Worm (Caenorhabditis elegans) whole organism, L2 larva: ENCODE data around the gene nspb-8.

ENCODE experiments used
- R02D3.7 ChIP-seq: fragments of 150-350 bp; optimal IDR thresholded peaks from 2 replicates; lab custom pipeline; 2014; ENCODE audit warnings: missing biosample characterization, missing genetic modification characterization
- ZK546.5 ChIP-seq: sonication (generic microtip); optimal IDR thresholded peaks from 2 replicates; lab custom pipeline; 2017; ENCODE audit warnings: missing biosample characterization, missing genetic modification characterization
- elt-3 ChIP-seq: sonication (generic microtip); optimal IDR thresholded peaks from 2 replicates; lab custom pipeline; 2017; ENCODE audit warnings: missing biosample characterization, missing genetic modification characterization
- gmeb-1 ChIP-seq: fragments of 150-350 bp; optimal IDR thresholded peaks from 2 replicates; lab custom pipeline; 2014; ENCODE audit warnings: missing biosample characterization, missing genetic modification characterization
- lin-11 ChIP-seq: fragments of 150-350 bp; sonication (generic microtip); optimal IDR thresholded peaks from 2 replicates; lab custom pipeline; 2014; ENCODE audit warnings: missing biosample characterization, missing genetic modification characterization, inconsistent platforms, mixed read lengths
- nhr-25 ChIP-seq: fragments of 150-350 bp; sonication (generic microtip); optimal IDR thresholded peaks from 3 replicates; lab custom pipeline; 2014; ENCODE audit warnings: missing biosample characterization, missing genetic modification characterization
- snpc-4 ChIP-seq: fragments of 150-350 bp; optimal IDR thresholded peaks from 2 replicates; lab custom pipeline; 2014; ENCODE audit warnings: missing biosample characterization, missing genetic modification characterization

DNA sequence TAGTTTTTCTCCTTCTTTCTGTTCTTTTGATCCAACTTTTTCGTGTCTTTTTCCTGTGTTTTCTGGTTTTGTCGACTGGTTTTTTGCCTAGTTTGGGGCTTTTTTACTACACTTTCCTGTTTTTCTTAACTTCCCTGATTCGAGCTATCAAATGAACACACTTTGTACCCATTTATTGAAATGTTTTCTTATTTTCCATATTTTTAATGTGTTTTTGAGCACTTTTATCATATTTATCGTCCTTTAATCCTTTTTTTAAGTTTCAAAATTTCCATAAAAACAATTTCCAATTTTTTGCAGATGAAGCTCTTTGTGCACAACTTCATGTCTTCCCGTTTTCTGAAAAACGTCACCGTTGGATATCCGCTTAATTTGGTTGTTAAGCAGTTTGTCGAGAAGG, 46.4 kb downstream of the nspb-8 start, which contains the start of gene C04H5.1:
- TF ChIP-seq lin-11 (tag; lab: Kevin White, UChicago) (no peak), ZK546.5 (tag; lab: Kevin White, UChicago) (no peak), gmeb-1 (tag; lab: Kevin White, UChicago) (no peak), elt-3 (tag; lab: Kevin White, UChicago) (no peak), snpc-4 (no peak), nhr-25 (tag; lab: Kevin White, UChicago) (no peak), R02D3.7 (no peak)
